Fruit fly (Drosophila melanogaster) whole organism: ENCODE measurements around the gene ind.

Experiments
- CG8478 ChIP-seq: fragments of >200 bp; optimal IDR thresholded peaks from 2 replicates; lab custom pipeline; 2018; ENCODE audit warnings: inconsistent platforms
- Dll ChIP-seq: fragments of >200 bp; optimal IDR thresholded peaks from 2 replicates; lab custom pipeline; 2017
- EcR ChIP-seq, 2 experiments: fragments of >200 bp; optimal IDR thresholded peaks; 2 replicates each; lab custom pipeline; 2017; ENCODE audit warnings: missing biosample characterization in 2 of 2, missing genetic modification characterization in 2 of 2, missing genetic modification reagents in 2 of 2
- psq ChIP-seq: fragments of >200 bp; optimal IDR thresholded peaks from 2 replicates; lab custom pipeline; 2017
- usp ChIP-seq: fragments of >200 bp; optimal IDR thresholded peaks from 2 replicates; lab custom pipeline; 2017; ENCODE audit warnings: missing biosample characterization, missing genetic modification characterization, mixed read lengths

- TF ChIP-seq EcR (GFP tag; optimal IDR thresholded peaks at IDR 0.05; lab: Kevin White, UChicago): no peak
- TF ChIP-seq CG8478 (lab: Kevin White, UChicago): no peak
- no peak for TF ChIP-seq psq
- TF ChIP-seq usp: no peak
- TF ChIP-seq Dll (lab: Kevin White, UChicago): no peak
These were observed 29.6 kb downstream of the ind start, which contains the start of gene Reck for dm6 chr3L:15013957-15014692.
